Fruit fly (Drosophila melanogaster) whole organism, pupa: ENCODE measurements around the gene sra.

Experiments used
- CG10348 ChIP-seq: fragments of 200-800 bp; sonication (Bioruptor generic); IDR thresholded peaks from 2 replicates; pipeline ENCODE4 v1.3.6; 2022; ENCODE audit warnings: missing biosample characterization, missing genetic modification characterization
- CG32121 ChIP-seq: fragments of 200-800 bp; sonication (Bioruptor generic); IDR thresholded peaks from 2 replicates; pipeline ENCODE4 v1.3.6; 2022; ENCODE audit warnings: missing biosample characterization, missing genetic modification characterization
- CG34367 ChIP-seq: fragments of 200-800 bp; sonication (Bioruptor generic); optimal IDR thresholded peaks from 2 replicates; lab custom pipeline; 2018; ENCODE audit warnings: missing biosample characterization, mild to moderate bottlenecking, missing genetic modification characterization
- CG8301 ChIP-seq: fragments of 200-800 bp; sonication (Bioruptor generic); optimal IDR thresholded peaks from 2 replicates; lab custom pipeline; 2018; ENCODE audit warnings: missing biosample characterization, mild to moderate bottlenecking, missing genetic modification characterization
- Ets98B ChIP-seq: fragments of 200-800 bp; sonication (Bioruptor generic); IDR thresholded peaks from 2 replicates; pipeline ENCODE4 v1.3.6; 2022; ENCODE audit warnings: missing biosample characterization, missing genetic modification characterization
- Pif1A ChIP-seq: fragments of 200-800 bp; sonication (Bioruptor generic); optimal IDR thresholded peaks from 3 replicates; lab custom pipeline; 2016; ENCODE audit warnings: missing biosample characterization, missing genetic modification characterization
- fd96Ca ChIP-seq: fragments of 200-800 bp; sonication (Bioruptor generic); IDR thresholded peaks from 3 replicates; pipeline ENCODE4 v1.3.6; 2022; ENCODE audit warnings: missing biosample characterization, missing genetic modification characterization

DNA sequence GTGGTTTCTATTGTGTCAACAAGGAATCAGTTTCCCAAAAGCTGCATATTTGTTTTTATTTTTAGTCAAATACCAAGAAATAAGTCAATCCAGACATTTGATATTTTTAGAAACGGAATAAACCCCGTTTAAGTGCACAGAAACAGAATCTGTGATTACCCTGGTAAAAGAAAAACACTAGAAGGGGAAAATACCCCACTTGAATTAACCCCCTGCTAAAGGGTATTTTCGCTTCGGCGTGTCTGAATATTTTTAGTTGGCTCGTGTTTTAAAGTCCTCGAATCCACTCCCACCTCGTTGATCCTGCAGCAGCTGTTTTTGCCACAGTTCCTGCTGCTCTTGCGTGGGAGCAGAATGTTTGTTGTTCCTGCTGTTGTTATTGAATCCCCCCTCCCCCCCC, 938 bp downstream of the sra start:
- no peak for TF ChIP-seq Pif1A
- no peak for TF ChIP-seq CG8301
- TF ChIP-seq CG10348 (GFP tag; lab: Robert Waterston, UW), result no peak
- TF ChIP-seq CG34367 (tag; lab: Kevin White, UChicago), result no peak
- TF ChIP-seq CG32121 (GFP tag; lab: Robert Waterston, UW), result no peak
- no peak for TF ChIP-seq Ets98B
- no peak for TF ChIP-seq fd96Ca
